Worm (Caenorhabditis elegans) whole organism, L4 larva: Measurements from ENCODE around the gene ZK470.14.

Experiments
- F26F4.8 ChIP-seq: fragments of 200-800 bp; sonication (Bioruptor generic); conservative IDR thresholded peaks from 2 replicates; pipeline ENCODE4 v1.3.6; 2022; ENCODE audit warnings: missing genetic modification characterization, missing compliant biosample characterization
- F37D6.2 ChIP-seq: sonication (generic microtip); optimal IDR thresholded peaks from 2 replicates; lab custom pipeline; 2016; ENCODE audit warnings: mild to moderate bottlenecking, missing genetic modification characterization, missing compliant biosample characterization
- F44E2.7 ChIP-seq: fragments of 200-800 bp; sonication (Bioruptor generic); IDR thresholded peaks from 2 replicates; pipeline ENCODE4 v2.1.2; 2022; ENCODE audit warnings: missing genetic modification characterization, missing compliant biosample characterization
- R02D3.7 ChIP-seq: fragments of 150-350 bp; sonication (generic microtip); optimal IDR thresholded peaks from 3 replicates; lab custom pipeline; 2014; ENCODE audit warnings: missing biosample characterization, missing genetic modification characterization
- T26A8.4 ChIP-seq: fragments of 200-800 bp; sonication (Bioruptor generic); IDR thresholded peaks from 2 replicates; pipeline ENCODE4 v1.3.6; 2022; ENCODE audit warnings: missing genetic modification characterization, missing compliant biosample characterization
- Y5F2A.4 ChIP-seq: fragments of 200-800 bp; sonication (Bioruptor generic); optimal IDR thresholded peaks from 2 replicates; lab custom pipeline; 2018; ENCODE audit warnings: mild to moderate bottlenecking, missing genetic modification characterization, missing compliant biosample characterization
- ZK337.2 ChIP-seq: fragments of 200-800 bp; sonication (Bioruptor generic); IDR thresholded peaks from 2 replicates; pipeline ENCODE4 v1.3.6; 2022; ENCODE audit warnings: missing genetic modification reagents, missing genetic modification characterization, missing compliant biosample characterization
- ZK546.5 ChIP-seq, 2 experiments: sonication (generic microtip); optimal IDR thresholded peaks; 2 replicates each; lab custom pipeline; 2017; ENCODE audit warnings: missing biosample characterization in 2 of 2, missing genetic modification characterization in 2 of 2
- aha-1 ChIP-seq: fragments of 150-350 bp; peaks from one replicate; lab custom pipeline; 2014; ENCODE audit warnings: missing biosample characterization, missing genetic modification characterization
- ceh-28 ChIP-seq: fragments of 150-350 bp; optimal IDR thresholded peaks from 2 replicates; lab custom pipeline; 2014; ENCODE audit warnings: missing biosample characterization, missing genetic modification reagents, missing genetic modification characterization
- ceh-32 ChIP-seq: sonication (generic microtip); optimal IDR thresholded peaks from 2 replicates; lab custom pipeline; 2016; ENCODE audit warnings: mild to moderate bottlenecking, missing genetic modification characterization, missing compliant biosample characterization; ENCODE audit not compliant: poor library complexity
- ceh-62 ChIP-seq: sonication (generic microtip); optimal IDR thresholded peaks from 2 replicates; lab custom pipeline; 2017; ENCODE audit warnings: missing biosample characterization, missing genetic modification characterization
- ces-1 ChIP-seq: fragments of 150-350 bp; sonication (generic microtip); optimal IDR thresholded peaks from 4 replicates; lab custom pipeline; 2014; ENCODE audit warnings: missing biosample characterization, missing genetic modification reagents, missing genetic modification characterization
- ctbp-1 ChIP-seq: fragments of 200-800 bp; sonication (Bioruptor generic); IDR thresholded peaks from 2 replicates; pipeline ENCODE4 v1.3.6; 2022; ENCODE audit warnings: missing genetic modification reagents, missing genetic modification characterization, missing compliant biosample characterization
- daf-16 ChIP-seq, 3 experiments: sonication (generic microtip); optimal IDR thresholded peaks; 2 replicates each; lab custom pipeline; 2016 to 2017; ENCODE audit warnings: missing genetic modification characterization in 3 of 3, missing genetic modification reagents in 3 of 3, mild to moderate bottlenecking in 2 of 3, missing compliant biosample characterization in 2 of 3, missing biosample characterization in 1 of 3, moderate library complexity in 1 of 3
- daf-8 ChIP-seq: fragments of 200-800 bp; sonication (Bioruptor generic); IDR thresholded peaks from 2 replicates; pipeline ENCODE4 v1.3.6; 2022; ENCODE audit warnings: missing genetic modification characterization, missing compliant biosample characterization
- dmd-6 ChIP-seq: fragments of 200-800 bp; sonication (Bioruptor generic); IDR thresholded peaks from 2 replicates; pipeline ENCODE4 v1.3.6; 2022; ENCODE audit warnings: missing genetic modification reagents, missing genetic modification characterization, missing compliant biosample characterization
- dmd-9 ChIP-seq: fragments of 200-800 bp; sonication (Bioruptor generic); IDR thresholded peaks from 2 replicates; pipeline ENCODE4 v1.3.6; 2022; ENCODE audit warnings: missing genetic modification reagents, missing genetic modification characterization, missing compliant biosample characterization
- dve-1 ChIP-seq: sonication (generic microtip); optimal IDR thresholded peaks from 2 replicates; lab custom pipeline; 2017; ENCODE audit warnings: antibody characterized with exemption, mild to moderate bottlenecking, missing genetic modification characterization, missing compliant biosample characterization; ENCODE audit not compliant: insufficient read depth
- egl-27 ChIP-seq: sonication (generic microtip); optimal IDR thresholded peaks from 3 replicates; lab custom pipeline; 2017; ENCODE audit warnings: missing biosample characterization, missing genetic modification reagents, missing genetic modification characterization
- fos-1 ChIP-seq: fragments of 150-350 bp; optimal IDR thresholded peaks from 2 replicates; lab custom pipeline; 2014; ENCODE audit warnings: missing biosample characterization, missing genetic modification characterization
- gei-8 ChIP-seq: fragments of 200-800 bp; sonication (Bioruptor generic); optimal IDR thresholded peaks from 2 replicates; lab custom pipeline; 2018; ENCODE audit warnings: mild to moderate bottlenecking, missing genetic modification characterization, missing compliant biosample characterization
- hmg-1.1 ChIP-seq: fragments of 200-800 bp; sonication (Bioruptor generic); IDR thresholded peaks from 2 replicates; pipeline ENCODE4 v1.3.6; 2022; ENCODE audit warnings: missing genetic modification reagents, missing genetic modification characterization, missing compliant biosample characterization
- lin-1 ChIP-seq: fragments of 200-800 bp; sonication (Bioruptor generic); IDR thresholded peaks from 2 replicates; pipeline ENCODE4 v1.3.6; 2022; ENCODE audit warnings: missing genetic modification reagents, missing genetic modification characterization, missing compliant biosample characterization
- lin-13 ChIP-seq: fragments of 150-350 bp; optimal IDR thresholded peaks from 2 replicates; lab custom pipeline; 2014; ENCODE audit warnings: missing biosample characterization, missing genetic modification reagents, missing genetic modification characterization
- lin-15B ChIP-seq: fragments of 150-350 bp; sonication (generic microtip); optimal IDR thresholded peaks from 3 replicates; lab custom pipeline; 2014; ENCODE audit warnings: missing biosample characterization, missing genetic modification characterization
- lin-29 ChIP-seq: fragments of 200-800 bp; sonication (Bioruptor generic); IDR thresholded peaks from 2 replicates; pipeline ENCODE4 v1.3.6; 2022; ENCODE audit warnings: missing genetic modification reagents, missing genetic modification characterization, missing compliant biosample characterization
- lin-38 ChIP-seq: fragments of 200-800 bp; sonication (Bioruptor generic); IDR thresholded peaks from 2 replicates; pipeline ENCODE4 v1.3.6; 2022; ENCODE audit warnings: missing genetic modification reagents, missing genetic modification characterization, missing compliant biosample characterization
- lin-39 ChIP-seq: fragments of 150-350 bp; optimal IDR thresholded peaks from 2 replicates; lab custom pipeline; 2014; ENCODE audit warnings: missing biosample characterization, missing genetic modification reagents, missing genetic modification characterization
- lir-3 ChIP-seq: sonication (generic microtip); optimal IDR thresholded peaks from 2 replicates; lab custom pipeline; 2016; ENCODE audit warnings: mild to moderate bottlenecking, missing genetic modification characterization, missing compliant biosample characterization
- lsy-2 ChIP-seq, 2 experiments: fragments of 150-350 bp in 1 of 2; sonication (generic microtip) in 1 of 2; optimal IDR thresholded peaks; 2 replicates each; lab custom pipeline; 2014 to 2017; ENCODE audit warnings: missing biosample characterization in 2 of 2, missing genetic modification characterization in 2 of 2
- mdl-1 ChIP-seq, 2 experiments: fragments of 150-350 bp in 1 of 2; sonication (generic microtip) in 1 of 2; optimal IDR thresholded peaks; 2 replicates each; lab custom pipeline; 2014 to 2017; ENCODE audit warnings: missing biosample characterization in 2 of 2, missing genetic modification characterization in 2 of 2
- mdt-29 ChIP-seq: fragments of 200-800 bp; sonication (Bioruptor generic); IDR thresholded peaks from 2 replicates; pipeline ENCODE4 v1.3.6; 2022; ENCODE audit warnings: missing genetic modification reagents, missing genetic modification characterization, missing compliant biosample characterization
- mes-2 ChIP-seq: sonication (generic microtip); optimal IDR thresholded peaks from 2 replicates; lab custom pipeline; 2016; ENCODE audit warnings: missing genotype, mild to moderate bottlenecking, missing genetic modification characterization, missing compliant biosample characterization; ENCODE audit not compliant: poor library complexity, severe bottlenecking
- mxl-2 ChIP-seq: fragments of 200-800 bp; sonication (Bioruptor generic); conservative IDR thresholded peaks from 2 replicates; pipeline ENCODE4 v1.3.6; 2022; ENCODE audit warnings: missing genetic modification reagents, missing genetic modification characterization, missing compliant biosample characterization
- nhr-102 ChIP-seq: sonication (generic microtip); optimal IDR thresholded peaks from 2 replicates; lab custom pipeline; 2016; ENCODE audit warnings: mild to moderate bottlenecking, missing genetic modification characterization, moderate library complexity, missing compliant biosample characterization
- nhr-11 ChIP-seq: fragments of 150-350 bp; optimal IDR thresholded peaks from 2 replicates; lab custom pipeline; 2014; ENCODE audit warnings: missing biosample characterization, missing genetic modification characterization
- nhr-25 ChIP-seq: sonication (generic microtip); optimal IDR thresholded peaks from 2 replicates; lab custom pipeline; 2017; ENCODE audit warnings: missing genetic modification characterization, mild to moderate bottlenecking, missing compliant biosample characterization, antibody characterized with exemption, moderate library complexity, borderline replicate concordance; ENCODE audit not compliant: insufficient read depth
- nhr-48 ChIP-seq: sonication (generic microtip); optimal IDR thresholded peaks from 2 replicates; lab custom pipeline; 2016; ENCODE audit warnings: mild to moderate bottlenecking, missing genetic modification characterization, missing compliant biosample characterization
- nhr-6 ChIP-seq: fragments of 150-350 bp; optimal IDR thresholded peaks from 2 replicates; lab custom pipeline; 2014; ENCODE audit warnings: missing biosample characterization, missing genetic modification characterization
- pqm-1 ChIP-seq: sonication (generic microtip); optimal IDR thresholded peaks from 2 replicates; lab custom pipeline; 2017; ENCODE audit warnings: missing biosample characterization, missing genetic modification characterization
- rbr-2 ChIP-seq: sonication (generic microtip); optimal IDR thresholded peaks from 2 replicates; lab custom pipeline; 2016; ENCODE audit warnings: missing genotype, missing genetic modification characterization, missing compliant biosample characterization
- saeg-2 ChIP-seq: fragments of 200-800 bp; sonication (Bioruptor generic); IDR thresholded peaks from 2 replicates; pipeline ENCODE4 v1.3.6; 2022; ENCODE audit warnings: missing genetic modification reagents, missing genetic modification characterization, missing compliant biosample characterization
- sdz-12 ChIP-seq: fragments of 200-800 bp; sonication (Bioruptor generic); optimal IDR thresholded peaks from 2 replicates; lab custom pipeline; 2018; ENCODE audit warnings: mild to moderate bottlenecking, missing genetic modification characterization, missing compliant biosample characterization
- set-16 ChIP-seq: fragments of 200-800 bp; sonication (Bioruptor generic); IDR thresholded peaks from 2 replicates; pipeline ENCODE4 v1.3.6; 2022; ENCODE audit warnings: missing genetic modification reagents, missing genetic modification characterization, missing compliant biosample characterization
- tag-97 ChIP-seq: fragments of 200-800 bp; sonication (Bioruptor generic); IDR thresholded peaks from 2 replicates; pipeline ENCODE4 v1.3.6; 2022; ENCODE audit warnings: missing genetic modification characterization, missing compliant biosample characterization
- unc-39 ChIP-seq: sonication (generic microtip); optimal IDR thresholded peaks from 2 replicates; lab custom pipeline; 2017; ENCODE audit warnings: missing biosample characterization, missing genetic modification characterization
- unc-62 ChIP-seq, 3 experiments: fragments of 150-350 bp in 1 of 3; sonication (generic microtip); optimal IDR thresholded peaks in 2 of 3; peaks in 1 of 3; 1 replicate in 1 of 3; 2 replicates in 2 of 3; lab custom pipeline; 2014 to 2017; ENCODE audit warnings: missing biosample characterization in 3 of 3, missing genetic modification characterization in 3 of 3, missing genetic modification reagents in 3 of 3, missing genotype in 1 of 3
- zag-1 ChIP-seq: fragments of 150-350 bp; optimal IDR thresholded peaks from 2 replicates; lab custom pipeline; 2014; ENCODE audit warnings: missing biosample characterization, missing genetic modification characterization
- zip-2 ChIP-seq: fragments of 150-350 bp; optimal IDR thresholded peaks from 2 replicates; lab custom pipeline; 2014; ENCODE audit warnings: missing biosample characterization, missing genetic modification characterization

ZK470.14 gene

ce11 chrX:4148449-4149031 is 18.7 kb upstream of the ZK470.14 start (continued):
- TF ChIP-seq lin-1 (peak; percentile 10; the same call in 1 of the 2 replicates), ZK337.2 (GFP tag; lab: Robert Waterston, UW) (no peak), fos-1 (tag; lab: Kevin White, UChicago) (no peak), T26A8.4 (GFP tag; lab: Robert Waterston, UW) (peak; percentile 35), unc-39 (tag; lab: Kevin White, UChicago) (no peak), hmg-1.1 (no peak), ceh-32 (tag; lab: Kevin White, UChicago) (no peak), saeg-2 (GFP tag; lab: Robert Waterston, UW) (0 out of 2 replicates have a peak, but pooled peaks have one; percentile 16), ceh-28 (tag; lab: Kevin White, UChicago) (no peak), rbr-2 (tag; lab: Kevin White, UChicago) (no peak), lsy-2 (tag; optimal IDR thresholded peaks at IDR 0.05; lab: Kevin White, UChicago) (no peak), zag-1 (tag; lab: Kevin White, UChicago) (no peak), daf-8 (GFP tag; lab: Robert Waterston, UW) (no peak), aha-1 (peak; percentile 94), tag-97 (no peak), lin-39 (tag; lab: Kevin White, UChicago) (no peak), unc-62 (GFP tag; optimal IDR thresholded peaks at IDR 0.05 in 1 of 2; lab: Kevin White, UChicago) (no peak), unc-62 (tag; optimal IDR thresholded peaks at IDR 0.05; lab: Kevin White, UChicago) (no peak), mdt-29 (GFP tag; lab: Robert Waterston, UW) (no peak; the same call in 1 of the 2 replicates), lir-3 (tag; lab: Kevin White, UChicago) (no peak), dmd-6 (GFP tag; lab: Robert Waterston, UW) (no peak), ctbp-1 (GFP tag; lab: Robert Waterston, UW) (no peak), lin-29 (GFP tag; lab: Robert Waterston, UW) (no peak), ZK546.5 (tag; optimal IDR thresholded peaks at IDR 0.05; lab: Kevin White, UChicago) (no peak), mdl-1 (tag; optimal IDR thresholded peaks at IDR 0.05; lab: Kevin White, UChicago) (no peak), lin-15B (no peak), mxl-2 (GFP tag; lab: Robert Waterston, UW) (no peak), set-16 (GFP tag; lab: Robert Waterston, UW) (no peak), lin-13 (GFP tag; lab: Kevin White, UChicago) (no peak), Y5F2A.4 (GFP tag; lab: Kevin White, UChicago) (no peak), egl-27 (tag; lab: Kevin White, UChicago) (no peak), nhr-25 (tag; lab: Kevin White, UChicago) (peak; percentile 23), daf-16 (GFP tag; optimal IDR thresholded peaks at IDR 0.05; lab: Kevin White, UChicago) (no peak), daf-16 (tag; optimal IDR thresholded peaks at IDR 0.05; lab: Kevin White, UChicago) (peak; percentile 22), R02D3.7 (no peak), ces-1 (GFP tag; lab: Kevin White, UChicago) (no peak), mes-2 (tag; lab: Kevin White, UChicago) (no peak), dve-1 (tag; lab: Kevin White, UChicago) (no peak), dmd-9 (0 out of 2 replicates have a peak, but pooled peaks have one; percentile 1), F26F4.8 (GFP tag; lab: Robert Waterston, UW) (no peak), nhr-11 (no peak), nhr-102 (tag; lab: Kevin White, UChicago) (peak; percentile 34), sdz-12 (GFP tag; lab: Kevin White, UChicago) (no peak), pqm-1 (no peak), lin-38 (GFP tag; lab: Robert Waterston, UW) (no peak; the same call in none of the 2 replicates), nhr-6 (tag; lab: Kevin White, UChicago) (no peak), zip-2 (tag; lab: Kevin White, UChicago) (peak; percentile 11), F37D6.2 (tag; lab: Kevin White, UChicago) (peak; percentile 1), ceh-62 (no peak), F44E2.7 (0 out of 2 replicates have a peak, but pooled peaks have one; percentile 53), nhr-48 (tag; lab: Kevin White, UChicago) (no peak), gei-8 (GFP tag; lab: Kevin White, UChicago) (peak; percentile 6)
